Fruit fly (Drosophila melanogaster) whole organism, adult: Measurements from ENCODE around the gene CG17237.

Experiments
- CG33017 ChIP-seq: fragments of 200-800 bp; sonication (Bioruptor generic); optimal IDR thresholded peaks from 2 replicates; lab custom pipeline; 2018; ENCODE audit warnings: missing biosample characterization, mild to moderate bottlenecking, missing genetic modification characterization, moderate library complexity
- CG7045 ChIP-seq: fragments of 200-800 bp; sonication (Bioruptor generic); optimal IDR thresholded peaks from 2 replicates; lab custom pipeline; 2017; ENCODE audit warnings: missing biosample characterization, mild to moderate bottlenecking, missing genetic modification characterization
- Hr96 ChIP-seq: fragments of 200-800 bp; sonication (Bioruptor generic); optimal IDR thresholded peaks from 2 replicates; lab custom pipeline; 2016; ENCODE audit warnings: missing biosample characterization, missing genetic modification characterization
- Mnt ChIP-seq: fragments of 200-800 bp; sonication (Bioruptor generic); optimal IDR thresholded peaks from 2 replicates; lab custom pipeline; 2016; ENCODE audit warnings: missing biosample characterization, mild to moderate bottlenecking, missing genetic modification characterization
- ovo ChIP-seq: fragments of 200-800 bp; sonication (Bioruptor generic); optimal IDR thresholded peaks from 2 replicates; lab custom pipeline; 2016; ENCODE audit warnings: missing biosample characterization, missing genetic modification characterization
- tj ChIP-seq: fragments of 200-800 bp; sonication (Bioruptor generic); optimal IDR thresholded peaks from 3 replicates; lab custom pipeline; 2017; ENCODE audit warnings: missing biosample characterization, mild to moderate bottlenecking, missing genetic modification characterization, moderate library complexity

- no peak for TF ChIP-seq CG33017 (tag; lab: Kevin White, UChicago)
- TF ChIP-seq Mnt (GFP tag; lab: Kevin White, UChicago): no peak
- no peak for TF ChIP-seq CG7045 (GFP tag; lab: Kevin White, UChicago)
- no peak for TF ChIP-seq tj (GFP tag; lab: Kevin White, UChicago)
- TF ChIP-seq Hr96 (GFP tag; lab: Kevin White, UChicago): no peak
- no peak for TF ChIP-seq ovo (GFP tag; lab: Kevin White, UChicago)
Observed at dm6 chr2L:2307648-2308047, 18.4 kb upstream of the CG17237 start, which contains the start of gene CG16995.
